Fruit fly (Drosophila melanogaster): ENCODE results near the gene tos.

Gene tos

DNA sequence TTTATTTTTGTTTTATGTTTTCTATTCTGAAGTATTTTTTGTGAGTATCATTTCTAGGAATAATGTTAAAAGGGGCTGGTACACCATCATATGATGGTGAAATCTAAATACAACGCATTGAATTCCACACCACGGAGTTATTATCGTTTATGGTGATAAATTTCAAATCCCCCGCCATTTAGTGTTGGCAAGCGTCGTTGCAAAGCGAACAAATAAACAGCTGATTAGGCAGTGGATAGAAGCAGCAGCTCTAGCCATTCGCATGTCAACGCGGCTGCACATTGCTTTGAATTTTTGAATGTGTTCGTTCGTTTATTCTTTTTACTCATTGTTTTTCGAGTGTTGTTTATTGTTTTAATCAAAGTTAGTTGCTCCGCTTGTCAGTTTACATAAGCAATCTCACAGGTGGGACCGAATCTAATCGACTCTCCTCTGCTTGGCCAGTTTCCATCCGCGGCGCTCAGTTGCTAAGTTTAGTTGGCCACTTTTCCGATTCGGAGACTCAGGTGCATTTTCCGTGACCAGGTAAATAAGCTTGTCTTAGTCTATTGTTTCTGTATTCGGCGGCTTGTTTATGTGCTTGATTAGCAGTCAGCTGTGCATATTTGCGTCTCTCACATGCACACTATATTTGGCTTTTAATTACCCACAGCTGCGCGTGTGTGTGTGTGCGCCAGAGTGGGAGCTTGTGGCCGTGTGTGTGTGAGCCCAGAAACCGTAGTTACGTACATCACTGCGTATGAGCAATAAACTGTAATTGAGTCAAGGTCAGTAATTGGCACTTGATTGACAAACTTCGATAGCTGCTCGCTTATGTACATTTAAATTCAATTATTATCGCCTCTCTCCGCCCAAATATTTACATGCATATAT is 4.7 kb downstream of the tos start, which contains the start of the genes Mst36Fa and CG31751 (continued):
- TF ChIP-seq Blimp-1 (GFP tag; optimal IDR thresholded peaks at IDR 0.05) (peak; percentile 79), repo (GFP tag; optimal IDR thresholded peaks at IDR 0.05) (peak; percentile 79), Dp (GFP tag; optimal IDR thresholded peaks at IDR 0.05) (peak; percentile 97), CG10543 (GFP tag; optimal IDR thresholded peaks at IDR 0.05) (peak; percentile 90), disco-r (GFP tag; optimal IDR thresholded peaks at IDR 0.05) (peak; percentile 77), yki (optimal IDR thresholded peaks at IDR 0.05) (no peak), CG2875 (GFP tag; optimal IDR thresholded peaks at IDR 0.05) (peak; percentile 87), dati (GFP tag; IDR thresholded peaks at IDR 0.05) (no peak), br (optimal IDR thresholded peaks at IDR 0.05) (no peak), pzg (GFP tag; optimal IDR thresholded peaks at IDR 0.05) (peak; percentile 88), CG18262 (tag; optimal IDR thresholded peaks at IDR 0.05) (peak; percentile 57), bab2 (GFP tag; optimal IDR thresholded peaks at IDR 0.05) (peak; percentile 83), CHES-1-like (GFP tag; optimal IDR thresholded peaks at IDR 0.05) (peak; percentile 75), tgo (GFP tag; IDR thresholded peaks at IDR 0.05) (peak; percentile 28; the same call in 1 of the 3 replicates), Xrp1 (GFP tag; IDR thresholded peaks at IDR 0.05) (peak; percentile 51), Elba2 (GFP tag; optimal IDR thresholded peaks at IDR 0.05) (no peak), gem (tag; optimal IDR thresholded peaks at IDR 0.05) (peak; percentile 73), chn (GFP tag; optimal IDR thresholded peaks at IDR 0.05) (peak; percentile 34), chif (GFP tag; optimal IDR thresholded peaks at IDR 0.05) (peak; percentile 42 to 75), zen (tag; optimal IDR thresholded peaks at IDR 0.05) (peak; percentile 6), Dref (GFP tag; IDR thresholded peaks at IDR 0.05) (no peak; the same call in 1 of the 2 replicates), Ets97D (GFP tag; optimal IDR thresholded peaks at IDR 0.05) (peak; percentile 42), D (optimal IDR thresholded peaks at IDR 0.05) (no peak), D (GFP tag; optimal IDR thresholded peaks at IDR 0.05) (peak; percentile 83), Aef1 (GFP tag; IDR thresholded peaks at IDR 0.05) (no peak), vfl (GFP tag; optimal IDR thresholded peaks at IDR 0.05) (peak; percentile 15), pros (GFP tag; optimal IDR thresholded peaks at IDR 0.05) (no peak), NFAT (GFP tag; IDR thresholded peaks at IDR 0.05) (no peak; the same call in 1 of the 2 replicates), Antp (GFP tag; optimal IDR thresholded peaks at IDR 0.05) (peak; percentile 68), dmrt11E (tag; optimal IDR thresholded peaks at IDR 0.05) (no peak), odd (GFP tag; optimal IDR thresholded peaks at IDR 0.05) (peak; percentile 92), Doc2 (GFP tag; IDR thresholded peaks at IDR 0.05) (no peak), bbx (GFP tag; IDR thresholded peaks at IDR 0.05; ENCODE audit: partially characterized antibody) (no peak), CG8944 (GFP tag; optimal IDR thresholded peaks at IDR 0.05) (peak; percentile 63), CG12071 (GFP tag; optimal IDR thresholded peaks at IDR 0.05) (peak; percentile 93), slbo (GFP tag; IDR thresholded peaks at IDR 0.05) (peak; percentile 45), CG33557 (GFP tag; optimal IDR thresholded peaks at IDR 0.05) (peak; percentile 36), Chrac-16 (GFP tag; optimal IDR thresholded peaks at IDR 0.05) (no peak), inv (GFP tag; IDR thresholded peaks at IDR 0.05; ENCODE audit: partially characterized antibody) (no peak), CG17359 (tag; optimal IDR thresholded peaks at IDR 0.05) (peak; percentile 85), row (GFP tag; IDR thresholded peaks at IDR 0.05) (peak; percentile 42; the same call in 1 of the 3 replicates), dpn (GFP tag; optimal IDR thresholded peaks at IDR 0.05) (peak; percentile 63 to 70), CG6765 (GFP tag; optimal IDR thresholded peaks at IDR 0.05) (peak; percentile 87), CG11560 (tag; IDR thresholded peaks at IDR 0.05) (no peak), ash1 (GFP tag; optimal IDR thresholded peaks at IDR 0.05) (peak; percentile 88), sd (tag; optimal IDR thresholded peaks at IDR 0.05) (no peak), chinmo (GFP tag; IDR thresholded peaks at IDR 0.05; ENCODE audit: partially characterized antibody) (peak; percentile 80; the same call in 2 of the 4 replicates), seq (GFP tag; IDR thresholded peaks at IDR 0.05) (peak; percentile 77), twi (tag; optimal IDR thresholded peaks at IDR 0.05) (peak; percentile 8), CG8478 (optimal IDR thresholded peaks at IDR 0.05) (no peak)

Measured in whole organism, embryonic.